Worm (Caenorhabditis elegans) whole organism, L1 larva: Measurements from ENCODE around the gene F11A10.6.
A peak's percentile ranks its signal among the peaks of the same experiment; 100 is the strongest.

Experiments
- ama-1 ChIP-seq: fragments of 150-350 bp; optimal IDR thresholded peaks from 2 replicates; lab custom pipeline; 2014
- blmp-1 ChIP-seq: fragments of 150-350 bp; optimal IDR thresholded peaks from 2 replicates; lab custom pipeline; 2014; ENCODE audit warnings: missing biosample characterization, missing genetic modification characterization
- ceh-63 ChIP-seq: fragments of 200-800 bp; sonication (Bioruptor generic); optimal IDR thresholded peaks from 2 replicates; lab custom pipeline; 2018; ENCODE audit warnings: mild to moderate bottlenecking, missing genetic modification characterization, missing compliant biosample characterization
- ceh-82 ChIP-seq, 3 experiments: fragments of 150-350 bp in 1 of 3; sonication (generic microtip) in 2 of 3; optimal IDR thresholded peaks; 2 replicates each; lab custom pipeline; 2014 to 2017; ENCODE audit warnings: missing biosample characterization in 3 of 3, missing genetic modification characterization in 3 of 3
- efl-1 ChIP-seq, 4 experiments: fragments of 150-350 bp; optimal IDR thresholded peaks in 3 of 4; peaks in 1 of 4; 1 replicate in 1 of 4; 2 replicates in 3 of 4; lab custom pipeline; 2014; ENCODE audit warnings: missing biosample characterization in 2 of 4, missing genetic modification characterization in 2 of 4, missing genetic modification reagents in 2 of 4
- efl-3 ChIP-seq: fragments of 200-800 bp; sonication (Bioruptor generic); optimal IDR thresholded peaks from 2 replicates; lab custom pipeline; 2018; ENCODE audit warnings: mild to moderate bottlenecking, missing genetic modification characterization, missing compliant biosample characterization
- ets-5 ChIP-seq: fragments of 200-800 bp; sonication (Bioruptor generic); IDR thresholded peaks from 2 replicates; pipeline ENCODE4 v1.3.6; 2022; ENCODE audit warnings: missing genetic modification characterization, missing compliant biosample characterization
- fkh-4 ChIP-seq: sonication (generic microtip); optimal IDR thresholded peaks from 2 replicates; lab custom pipeline; 2016; ENCODE audit warnings: missing compliant biosample characterization, missing genetic modification characterization, borderline replicate concordance
- fkh-8 ChIP-seq: sonication (generic microtip); optimal IDR thresholded peaks from 2 replicates; lab custom pipeline; 2016; ENCODE audit warnings: mild to moderate bottlenecking, missing genetic modification characterization, missing compliant biosample characterization
- hpl-2 ChIP-seq: fragments of 150-350 bp; optimal IDR thresholded peaks from 2 replicates; lab custom pipeline; 2014; ENCODE audit warnings: missing biosample characterization, missing genetic modification reagents, missing genetic modification characterization
- isw-1 ChIP-seq: fragments of 200-800 bp; sonication (Bioruptor generic); IDR thresholded peaks from 2 replicates; pipeline ENCODE4 v1.3.6; 2022; ENCODE audit warnings: missing genetic modification characterization, missing compliant biosample characterization
- lin-14 ChIP-seq: fragments of 200-800 bp; sonication (Bioruptor generic); optimal IDR thresholded peaks from 2 replicates; lab custom pipeline; 2018; ENCODE audit warnings: mild to moderate bottlenecking, missing genetic modification characterization, moderate library complexity, missing compliant biosample characterization
- lin-15B ChIP-seq: fragments of 150-350 bp; sonication (generic microtip); optimal IDR thresholded peaks from 3 replicates; lab custom pipeline; 2014; ENCODE audit warnings: missing biosample characterization, missing genetic modification characterization
- lin-35 ChIP-seq, 2 experiments: fragments of 150-350 bp; optimal IDR thresholded peaks; 2 replicates each; lab custom pipeline; 2014; ENCODE audit warnings: missing biosample characterization in 2 of 2, missing genetic modification characterization in 2 of 2, missing genetic modification reagents in 2 of 2
- lin-39 ChIP-seq: fragments of 150-350 bp; optimal IDR thresholded peaks from 2 replicates; lab custom pipeline; 2014; ENCODE audit warnings: missing biosample characterization, missing genetic modification reagents, missing genetic modification characterization
- lir-3 ChIP-seq: sonication (generic microtip); optimal IDR thresholded peaks from 2 replicates; lab custom pipeline; 2016; ENCODE audit warnings: mild to moderate bottlenecking, missing genetic modification characterization, moderate library complexity, missing compliant biosample characterization; ENCODE audit not compliant: poor library complexity
- lsy-2 ChIP-seq, 2 experiments: fragments of 150-350 bp; optimal IDR thresholded peaks; 2 replicates each; lab custom pipeline; 2014; ENCODE audit warnings: missing biosample characterization in 2 of 2, missing genetic modification characterization in 2 of 2
- mep-1 ChIP-seq: fragments of 150-350 bp; optimal IDR thresholded peaks from 2 replicates; lab custom pipeline; 2014; ENCODE audit warnings: missing biosample characterization, missing genetic modification characterization
- nhr-12 ChIP-seq: sonication (generic microtip); optimal IDR thresholded peaks from 2 replicates; lab custom pipeline; 2017; ENCODE audit warnings: missing biosample characterization, missing genetic modification characterization
- nhr-47 ChIP-seq: sonication (generic microtip); optimal IDR thresholded peaks from 2 replicates; lab custom pipeline; 2016; ENCODE audit warnings: mild to moderate bottlenecking, missing genetic modification characterization, moderate library complexity, missing compliant biosample characterization
- nhr-71 ChIP-seq: sonication (generic microtip); optimal IDR thresholded peaks from 2 replicates; lab custom pipeline; 2016; ENCODE audit warnings: mild to moderate bottlenecking, missing genetic modification characterization, moderate library complexity, missing compliant biosample characterization
- nhr-77 ChIP-seq: fragments of 150-350 bp; optimal IDR thresholded peaks from 2 replicates; lab custom pipeline; 2014; ENCODE audit warnings: missing biosample characterization, missing genetic modification characterization
- rnt-1 ChIP-seq: sonication (generic microtip); optimal IDR thresholded peaks from 2 replicates; lab custom pipeline; 2016; ENCODE audit warnings: mild to moderate bottlenecking, missing genetic modification characterization, moderate library complexity, missing compliant biosample characterization
- snu-23 ChIP-seq: sonication (generic microtip); optimal IDR thresholded peaks from 2 replicates; lab custom pipeline; 2016; ENCODE audit warnings: missing genetic modification characterization, missing compliant biosample characterization
- sptf-1 ChIP-seq: fragments of 150-350 bp; optimal IDR thresholded peaks from 2 replicates; lab custom pipeline; 2014; ENCODE audit warnings: missing biosample characterization, missing genetic modification characterization
- tbx-2 ChIP-seq: sonication (generic microtip); optimal IDR thresholded peaks from 2 replicates; lab custom pipeline; 2016; ENCODE audit warnings: missing genetic modification characterization, missing compliant biosample characterization
- tlp-1 ChIP-seq: fragments of 150-350 bp; optimal IDR thresholded peaks from 2 replicates; lab custom pipeline; 2014; ENCODE audit warnings: missing biosample characterization, missing genetic modification characterization
- unc-130 ChIP-seq: fragments of 150-350 bp; optimal IDR thresholded peaks from 2 replicates; lab custom pipeline; 2017; ENCODE audit warnings: missing biosample characterization, missing genetic modification characterization, inconsistent platforms
- unc-30 ChIP-seq: sonication (generic microtip); optimal IDR thresholded peaks from 2 replicates; lab custom pipeline; 2017; ENCODE audit warnings: missing biosample characterization, missing genetic modification characterization
- xbp-1 ChIP-seq: sonication (generic microtip); optimal IDR thresholded peaks from 2 replicates; lab custom pipeline; 2016; ENCODE audit warnings: missing genetic modification characterization, missing compliant biosample characterization
- zip-4 ChIP-seq: fragments of 200-800 bp; sonication (Bioruptor generic); optimal IDR thresholded peaks from 2 replicates; lab custom pipeline; 2018; ENCODE audit warnings: mild to moderate bottlenecking, missing genetic modification characterization, moderate library complexity, missing compliant biosample characterization
- ztf-4 ChIP-seq: fragments of 150-350 bp; optimal IDR thresholded peaks from 2 replicates; lab custom pipeline; 2014; ENCODE audit warnings: missing biosample characterization, missing genetic modification characterization

F11A10.6 gene

DNA sequence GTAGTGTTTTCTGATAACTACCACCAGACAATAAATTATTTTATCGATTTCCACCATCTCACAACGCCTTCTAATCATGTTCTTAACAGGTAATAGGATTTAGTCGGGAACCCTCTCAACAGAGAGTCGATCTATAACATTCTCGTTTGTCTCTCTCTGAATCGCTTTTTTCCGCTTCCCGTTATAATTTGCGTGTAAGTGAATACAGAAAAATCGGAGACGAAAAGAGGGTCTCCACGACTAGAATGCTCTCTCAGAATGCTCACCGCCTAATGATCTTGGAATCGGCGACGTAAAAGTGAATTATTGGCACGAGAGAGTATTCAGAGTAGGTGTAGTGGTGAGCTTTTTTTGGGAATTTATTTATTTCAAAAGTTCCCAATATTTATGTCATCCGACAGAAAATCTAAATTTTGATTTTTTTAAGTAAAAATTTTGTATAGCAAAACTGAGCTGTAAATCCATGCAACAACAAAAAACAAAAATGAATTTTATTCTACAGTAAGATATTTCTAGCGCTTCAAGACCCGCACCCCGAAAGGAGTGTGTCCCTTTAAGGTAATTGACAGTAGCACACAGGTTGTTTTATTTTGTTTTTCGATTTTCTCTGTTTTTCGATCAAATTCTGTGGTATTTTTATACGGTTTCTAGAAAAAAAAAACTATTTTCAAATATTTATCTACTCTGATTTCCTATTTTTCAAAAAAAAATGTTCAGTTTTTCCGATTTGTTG lies 37.5 kb upstream of the F11A10.6 start:
- TF ChIP-seq lin-14 = peak; percentile 51
- TF ChIP-seq ceh-63 = no peak
- no peak for TF ChIP-seq ztf-4
- no peak for TF ChIP-seq nhr-77 (tag; lab: Kevin White, UChicago)
- no peak for TF ChIP-seq efl-3 (GFP tag; lab: Kevin White, UChicago)
- TF ChIP-seq nhr-47 (tag; lab: Kevin White, UChicago) = peak; percentile 27
- peak; percentile 26 for TF ChIP-seq nhr-71 (tag; lab: Kevin White, UChicago)
- TF ChIP-seq lin-35 (GFP tag; optimal IDR thresholded peaks at IDR 0.05; lab: Kevin White, UChicago) = no peak
- no peak for TF ChIP-seq isw-1
- no peak for TF ChIP-seq lin-39
- TF ChIP-seq tlp-1 (tag; lab: Kevin White, UChicago) = no peak
- TF ChIP-seq fkh-8 = peak; percentile 55
- peak; percentile 2 for TF ChIP-seq mep-1 (tag; lab: Kevin White, UChicago)
- TF ChIP-seq ceh-82 (tag; optimal IDR thresholded peaks at IDR 0.05; lab: Kevin White, UChicago) = no peak
- no peak for TF ChIP-seq lir-3
- TF ChIP-seq sptf-1 (tag; lab: Kevin White, UChicago) = no peak
- TF ChIP-seq, all 84 proteins: peak for 5

DNA sequence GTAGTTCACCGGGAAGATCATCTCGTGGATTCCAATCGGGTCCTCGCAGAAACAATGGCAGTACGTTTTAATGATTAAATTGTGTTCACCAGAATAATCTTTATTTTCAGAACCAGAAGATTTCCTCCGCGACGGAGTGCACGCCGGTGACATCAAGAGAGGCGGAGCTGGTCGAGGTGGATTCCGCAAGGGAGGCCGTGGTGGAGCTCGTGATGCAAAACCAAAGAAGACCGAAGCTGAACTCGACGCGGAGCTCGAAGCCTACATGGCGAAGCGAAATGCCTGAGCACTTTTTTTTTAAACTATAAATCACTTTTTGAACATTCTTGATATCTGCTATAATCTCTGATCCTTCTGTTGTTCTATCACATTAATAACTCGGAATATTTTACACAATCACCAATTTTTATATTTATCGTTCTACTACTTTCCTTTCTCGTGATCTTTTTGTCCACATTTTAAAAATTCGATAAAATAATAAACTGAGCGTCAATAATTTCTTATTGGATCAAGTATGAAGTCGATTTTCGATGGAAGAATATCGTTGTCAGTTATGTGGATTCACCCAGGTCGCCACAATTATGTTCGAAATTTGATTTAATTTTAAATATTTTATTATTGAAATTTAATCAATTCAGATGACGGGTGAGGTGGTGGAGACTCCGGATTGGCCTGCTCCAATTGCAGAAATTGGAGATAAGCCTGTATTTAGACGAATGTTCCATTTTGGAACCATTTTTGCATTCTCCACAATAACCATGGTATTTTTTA lies 35.0 kb upstream of the F11A10.6 start, which contains the start of gene dhhc-6:
dhhc-6 (plus strand) TSS at position 639 of the 771 bp plus-strand sequence.
- TF ChIP-seq ceh-63 (no peak), efl-3 (GFP tag; lab: Kevin White, UChicago) (no peak), rnt-1 (tag; lab: Kevin White, UChicago) (no peak), unc-130 (no peak), hpl-2 (GFP tag; lab: Kevin White, UChicago) (no peak), nhr-12 (tag; lab: Kevin White, UChicago) (no peak), nhr-77 (tag; lab: Kevin White, UChicago) (no peak), zip-4 (GFP tag; lab: Kevin White, UChicago) (no peak), nhr-71 (tag; lab: Kevin White, UChicago) (no peak), tlp-1 (tag; lab: Kevin White, UChicago) (no peak), blmp-1 (tag; lab: Kevin White, UChicago) (no peak), mep-1 (tag; lab: Kevin White, UChicago) (no peak), fkh-4 (no peak)

DNA sequence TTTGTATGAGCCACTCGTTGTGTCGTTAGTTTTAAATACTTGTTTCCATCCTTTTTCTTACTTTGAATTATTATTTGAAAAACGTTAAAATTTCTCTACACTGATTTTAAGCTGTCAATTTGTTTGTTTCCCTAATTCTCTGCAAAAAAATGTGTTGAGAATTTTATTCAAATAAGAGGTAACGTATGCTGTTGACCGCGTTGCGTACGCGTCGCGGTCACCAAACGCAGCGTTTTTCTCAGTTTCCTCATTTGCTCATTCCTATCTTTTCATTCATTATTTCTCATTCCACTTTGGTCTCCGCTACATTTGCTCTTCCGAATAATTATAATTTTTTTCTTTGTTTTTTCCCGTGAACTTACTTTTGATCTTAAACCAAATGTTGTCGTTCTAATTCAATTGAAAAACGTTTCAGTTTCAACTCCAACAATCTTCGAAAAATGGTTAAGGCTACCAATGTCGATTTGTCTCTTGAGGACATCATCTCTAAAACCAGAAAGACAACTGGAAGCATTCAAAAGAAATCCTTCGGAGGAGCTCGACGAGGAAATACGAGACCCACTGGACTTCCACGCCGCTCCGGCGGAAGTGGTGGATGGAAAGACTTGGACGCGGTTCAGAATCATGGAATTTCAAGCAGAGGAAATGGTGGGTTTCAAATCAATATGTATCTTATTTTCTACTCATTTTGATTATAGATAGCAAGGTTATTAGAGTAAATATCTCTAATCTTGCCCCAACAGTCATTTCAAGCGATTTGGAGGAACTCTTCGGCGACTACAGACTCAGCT lies 33.6 kb upstream of the F11A10.6 start, which contains the start of gene aly-3:
aly-3 (plus strand) TSS at position 409 of the 791 bp plus-strand sequence.
- TF ChIP-seq mep-1 (tag; lab: Kevin White, UChicago) = peak; percentile 13
- peak; percentile 6 for TF ChIP-seq lin-15B (tag; lab: Kevin White, UChicago)
- TF ChIP-seq ets-5 (GFP tag; lab: Robert Waterston, UW) = no peak
- no peak for TF ChIP-seq tbx-2 (tag; lab: Kevin White, UChicago)
- peak in 1 of 2 experiments; percentile 7 for TF ChIP-seq efl-1 (optimal IDR thresholded peaks at IDR 0.05; lab: Kevin White, UChicago)
- peak in 1 of 2 experiments; percentile 35 for TF ChIP-seq efl-1 (GFP tag; optimal IDR thresholded peaks at IDR 0.05 in 1 of 2; lab: Kevin White, UChicago)
- TF ChIP-seq lsy-2 (tag; optimal IDR thresholded peaks at IDR 0.05; lab: Kevin White, UChicago) = peak; percentile 8 to 54
- TF ChIP-seq snu-23 (GFP tag; lab: Kevin White, UChicago) = peak; percentile 22
- TF ChIP-seq lin-35 (GFP tag; optimal IDR thresholded peaks at IDR 0.05; lab: Kevin White, UChicago) = peak; percentile 21 to 54
- TF ChIP-seq ama-1 = peak; percentile 21
- peak in 1 of 3 experiments; percentile 29 for TF ChIP-seq ceh-82 (tag; optimal IDR thresholded peaks at IDR 0.05; lab: Kevin White, UChicago)
- TF ChIP-seq blmp-1 (tag; lab: Kevin White, UChicago) = peak; percentile 19
- TF ChIP-seq xbp-1 (tag; lab: Kevin White, UChicago) = no peak
- peak; percentile 8 for TF ChIP-seq nhr-47 (tag; lab: Kevin White, UChicago)
- TF ChIP-seq unc-30 (tag; lab: Kevin White, UChicago) = no peak
